Worm (Caenorhabditis elegans): ENCODE results near the gene fbxa-66.

ce11 chrIII:2304149-2304548 is 9.7 kb downstream of the fbxa-66 start:
- TF ChIP-seq rnt-1 (tag; optimal IDR thresholded peaks at IDR 0.05) (no peak), ceh-34 (tag; optimal IDR thresholded peaks at IDR 0.05) (no peak), ceh-24 (tag; optimal IDR thresholded peaks at IDR 0.05) (no peak), K02D7.2 (tag; optimal IDR thresholded peaks at IDR 0.05) (no peak), pros-1 (tag; optimal IDR thresholded peaks at IDR 0.05) (no peak), ama-1 (optimal IDR thresholded peaks at IDR 0.05) (no peak), fkh-6 (tag; optimal IDR thresholded peaks at IDR 0.05) (no peak), ets-4 (tag; optimal IDR thresholded peaks at IDR 0.05) (no peak), nhr-11 (tag; optimal IDR thresholded peaks at IDR 0.05) (no peak), ceh-31 (tag; optimal IDR thresholded peaks at IDR 0.05) (no peak), dve-1 (tag; optimal IDR thresholded peaks at IDR 0.05) (no peak)

Data from whole organism, late embryonic.